Worm (Caenorhabditis elegans) whole organism, L1 larva: ENCODE measurements around the gene C25E10.12.

Experiments
- C04F5.9 ChIP-seq: sonication (generic microtip); optimal IDR thresholded peaks from 2 replicates; lab custom pipeline; 2016; ENCODE audit warnings: missing genetic modification characterization, missing compliant biosample characterization
- Y116A8C.19 ChIP-seq: sonication (generic microtip); optimal IDR thresholded peaks from 2 replicates; lab custom pipeline; 2016; ENCODE audit warnings: missing compliant biosample characterization, missing genetic modification characterization, borderline replicate concordance
- aha-1 ChIP-seq: fragments of 150-350 bp; optimal IDR thresholded peaks from 2 replicates; lab custom pipeline; 2014; ENCODE audit warnings: missing biosample characterization, missing genetic modification characterization
- aly-2 ChIP-seq: fragments of 150-350 bp; optimal IDR thresholded peaks from 2 replicates; lab custom pipeline; 2014; ENCODE audit warnings: missing biosample characterization, missing genetic modification characterization
- ama-1 ChIP-seq: fragments of 150-350 bp; optimal IDR thresholded peaks from 2 replicates; lab custom pipeline; 2014
- blmp-1 ChIP-seq: fragments of 150-350 bp; optimal IDR thresholded peaks from 2 replicates; lab custom pipeline; 2014; ENCODE audit warnings: missing biosample characterization, missing genetic modification characterization
- ceh-63 ChIP-seq: fragments of 200-800 bp; sonication (Bioruptor generic); optimal IDR thresholded peaks from 2 replicates; lab custom pipeline; 2018; ENCODE audit warnings: mild to moderate bottlenecking, missing genetic modification characterization, missing compliant biosample characterization
- ceh-8 ChIP-seq: fragments of 200-800 bp; sonication (Bioruptor generic); optimal IDR thresholded peaks from 2 replicates; lab custom pipeline; 2018; ENCODE audit warnings: mild to moderate bottlenecking, missing genetic modification characterization, moderate library complexity, missing compliant biosample characterization
- ceh-82 ChIP-seq, 3 experiments: fragments of 150-350 bp in 1 of 3; sonication (generic microtip) in 2 of 3; optimal IDR thresholded peaks; 2 replicates each; lab custom pipeline; 2014 to 2017; ENCODE audit warnings: missing biosample characterization in 3 of 3, missing genetic modification characterization in 3 of 3
- dsc-1 ChIP-seq: sonication (generic microtip); optimal IDR thresholded peaks from 2 replicates; lab custom pipeline; 2016; ENCODE audit warnings: mild to moderate bottlenecking, missing genetic modification characterization, missing compliant biosample characterization
- efl-1 ChIP-seq, 4 experiments: fragments of 150-350 bp; optimal IDR thresholded peaks in 3 of 4; peaks in 1 of 4; 1 replicate in 1 of 4; 2 replicates in 3 of 4; lab custom pipeline; 2014; ENCODE audit warnings: missing biosample characterization in 2 of 4, missing genetic modification characterization in 2 of 4, missing genetic modification reagents in 2 of 4
- egl-27 ChIP-seq, 2 experiments: fragments of 150-350 bp in 1 of 2; sonication (generic microtip); optimal IDR thresholded peaks; 3 replicates each; lab custom pipeline; 2017 to 2018; ENCODE audit warnings: missing biosample characterization in 2 of 2, missing genetic modification characterization in 2 of 2, missing genetic modification reagents in 2 of 2
- elt-2 ChIP-seq: sonication (generic microtip); optimal IDR thresholded peaks from 2 replicates; lab custom pipeline; 2016; ENCODE audit warnings: missing genetic modification characterization, mild to moderate bottlenecking, inconsistent platforms, missing compliant biosample characterization, missing genetic modification reagents
- elt-3 ChIP-seq, 6 experiments: fragments of 150-350 bp in 1 of 6; sonication (generic microtip); optimal IDR thresholded peaks; 2 replicates each; lab custom pipeline; 2017 to 2018; ENCODE audit warnings: missing biosample characterization in 6 of 6, missing genetic modification characterization in 6 of 6, inconsistent platforms in 1 of 6
- ets-5 ChIP-seq: fragments of 200-800 bp; sonication (Bioruptor generic); IDR thresholded peaks from 2 replicates; pipeline ENCODE4 v1.3.6; 2022; ENCODE audit warnings: missing genetic modification characterization, missing compliant biosample characterization
- fkh-4 ChIP-seq: sonication (generic microtip); optimal IDR thresholded peaks from 2 replicates; lab custom pipeline; 2016; ENCODE audit warnings: missing compliant biosample characterization, missing genetic modification characterization, borderline replicate concordance
- fkh-8 ChIP-seq: sonication (generic microtip); optimal IDR thresholded peaks from 2 replicates; lab custom pipeline; 2016; ENCODE audit warnings: mild to moderate bottlenecking, missing genetic modification characterization, missing compliant biosample characterization
- grh-1 ChIP-seq: fragments of 200-800 bp; sonication (Bioruptor generic); IDR thresholded peaks from 2 replicates; pipeline ENCODE4 v1.3.6; 2022; ENCODE audit warnings: missing genetic modification reagents, missing genetic modification characterization, missing compliant biosample characterization
- hlh-17 ChIP-seq: fragments of 200-800 bp; sonication (Bioruptor generic); optimal IDR thresholded peaks from 2 replicates; lab custom pipeline; 2018; ENCODE audit warnings: missing genetic modification characterization, mild to moderate bottlenecking, missing compliant biosample characterization, moderate library complexity, borderline replicate concordance
- hlh-4 ChIP-seq: sonication (generic microtip); optimal IDR thresholded peaks from 2 replicates; lab custom pipeline; 2016; ENCODE audit warnings: mild to moderate bottlenecking, missing genetic modification characterization, missing compliant biosample characterization
- irx-1 ChIP-seq: sonication (generic microtip); optimal IDR thresholded peaks from 2 replicates; lab custom pipeline; 2016; ENCODE audit warnings: missing genetic modification characterization, missing compliant biosample characterization
- lin-13 ChIP-seq: fragments of 150-350 bp; optimal IDR thresholded peaks from 2 replicates; lab custom pipeline; 2014; ENCODE audit warnings: missing biosample characterization, missing genetic modification reagents, missing genetic modification characterization
- lin-14 ChIP-seq: fragments of 200-800 bp; sonication (Bioruptor generic); optimal IDR thresholded peaks from 2 replicates; lab custom pipeline; 2018; ENCODE audit warnings: mild to moderate bottlenecking, missing genetic modification characterization, moderate library complexity, missing compliant biosample characterization
- lin-15B ChIP-seq: fragments of 150-350 bp; sonication (generic microtip); optimal IDR thresholded peaks from 3 replicates; lab custom pipeline; 2014; ENCODE audit warnings: missing biosample characterization, missing genetic modification characterization
- lin-35 ChIP-seq, 2 experiments: fragments of 150-350 bp; optimal IDR thresholded peaks; 2 replicates each; lab custom pipeline; 2014; ENCODE audit warnings: missing biosample characterization in 2 of 2, missing genetic modification characterization in 2 of 2, missing genetic modification reagents in 2 of 2
- lin-39 ChIP-seq: fragments of 150-350 bp; optimal IDR thresholded peaks from 2 replicates; lab custom pipeline; 2014; ENCODE audit warnings: missing biosample characterization, missing genetic modification reagents, missing genetic modification characterization
- mdl-1 ChIP-seq, 2 experiments: fragments of 150-350 bp; optimal IDR thresholded peaks; 2 replicates each; lab custom pipeline; 2014 to 2017; ENCODE audit warnings: missing biosample characterization in 2 of 2, missing genetic modification characterization in 2 of 2, inconsistent platforms in 1 of 2
- mef-2 ChIP-seq: fragments of 150-350 bp; optimal IDR thresholded peaks from 2 replicates; lab custom pipeline; 2014; ENCODE audit warnings: missing biosample characterization, missing genetic modification characterization
- mep-1 ChIP-seq: fragments of 150-350 bp; optimal IDR thresholded peaks from 2 replicates; lab custom pipeline; 2014; ENCODE audit warnings: missing biosample characterization, missing genetic modification characterization
- nhr-11 ChIP-seq: fragments of 150-350 bp; optimal IDR thresholded peaks from 2 replicates; lab custom pipeline; 2014; ENCODE audit warnings: missing biosample characterization, missing genetic modification characterization
- nhr-19 ChIP-seq: fragments of 200-800 bp; sonication (Bioruptor generic); conservative IDR thresholded peaks from 2 replicates; pipeline ENCODE4 v1.3.6; 2022; ENCODE audit warnings: missing genetic modification characterization, missing compliant biosample characterization
- nhr-20 ChIP-seq: sonication (generic microtip); optimal IDR thresholded peaks from 2 replicates; lab custom pipeline; 2016; ENCODE audit warnings: mild to moderate bottlenecking, missing genetic modification characterization, missing compliant biosample characterization
- nhr-237 ChIP-seq: fragments of 150-350 bp; optimal IDR thresholded peaks from 2 replicates; lab custom pipeline; 2014; ENCODE audit warnings: missing biosample characterization, missing genetic modification characterization
- nhr-28 ChIP-seq: fragments of 150-350 bp; optimal IDR thresholded peaks from 2 replicates; lab custom pipeline; 2014; ENCODE audit warnings: missing biosample characterization, missing genetic modification characterization
- nhr-71 ChIP-seq: sonication (generic microtip); optimal IDR thresholded peaks from 2 replicates; lab custom pipeline; 2016; ENCODE audit warnings: mild to moderate bottlenecking, missing genetic modification characterization, moderate library complexity, missing compliant biosample characterization
- nhr-77 ChIP-seq: fragments of 150-350 bp; optimal IDR thresholded peaks from 2 replicates; lab custom pipeline; 2014; ENCODE audit warnings: missing biosample characterization, missing genetic modification characterization
- nhr-84 ChIP-seq: sonication (generic microtip); optimal IDR thresholded peaks from 2 replicates; lab custom pipeline; 2017; ENCODE audit warnings: missing biosample characterization, missing genetic modification characterization
- nhr-85 ChIP-seq: sonication (generic microtip); peaks from one replicate; lab custom pipeline; 2016; ENCODE audit warnings: missing genetic modification characterization, inconsistent platforms, missing compliant biosample characterization
- nhr-90 ChIP-seq: sonication (generic microtip); optimal IDR thresholded peaks from 2 replicates; lab custom pipeline; 2016; ENCODE audit warnings: mild to moderate bottlenecking, missing genetic modification characterization, missing compliant biosample characterization; ENCODE audit not compliant: poor library complexity
- pag-3 ChIP-seq: sonication (generic microtip); optimal IDR thresholded peaks from 2 replicates; lab custom pipeline; 2017; ENCODE audit warnings: missing genetic modification characterization, mild to moderate bottlenecking, missing compliant biosample characterization, antibody characterized with exemption, borderline replicate concordance; ENCODE audit not compliant: insufficient read depth
- pqm-1 ChIP-seq: sonication (generic microtip); optimal IDR thresholded peaks from 3 replicates; lab custom pipeline; 2017; ENCODE audit warnings: missing biosample characterization, missing genetic modification characterization
- rnt-1 ChIP-seq: sonication (generic microtip); optimal IDR thresholded peaks from 2 replicates; lab custom pipeline; 2016; ENCODE audit warnings: mild to moderate bottlenecking, missing genetic modification characterization, moderate library complexity, missing compliant biosample characterization
- snpc-4 ChIP-seq: fragments of 150-350 bp; optimal IDR thresholded peaks from 2 replicates; lab custom pipeline; 2014; ENCODE audit warnings: missing biosample characterization, missing genetic modification characterization
- snu-23 ChIP-seq: sonication (generic microtip); optimal IDR thresholded peaks from 2 replicates; lab custom pipeline; 2016; ENCODE audit warnings: missing genetic modification characterization, missing compliant biosample characterization
- sup-37 ChIP-seq: fragments of 200-800 bp; sonication (Bioruptor generic); optimal IDR thresholded peaks from 2 replicates; lab custom pipeline; 2018; ENCODE audit warnings: mild to moderate bottlenecking, missing genetic modification characterization, missing compliant biosample characterization
- tbx-2 ChIP-seq: sonication (generic microtip); optimal IDR thresholded peaks from 2 replicates; lab custom pipeline; 2016; ENCODE audit warnings: missing genetic modification characterization, missing compliant biosample characterization
- unc-62 ChIP-seq: fragments of 150-350 bp; optimal IDR thresholded peaks from 2 replicates; lab custom pipeline; 2014; ENCODE audit warnings: missing biosample characterization, missing genetic modification reagents, missing genetic modification characterization
- unc-98 ChIP-seq: fragments of 200-800 bp; sonication (Bioruptor generic); IDR thresholded peaks from 2 replicates; pipeline ENCODE4 v1.3.6; 2022; ENCODE audit warnings: missing genetic modification characterization, missing compliant biosample characterization
- xbp-1 ChIP-seq: sonication (generic microtip); optimal IDR thresholded peaks from 2 replicates; lab custom pipeline; 2016; ENCODE audit warnings: missing genetic modification characterization, missing compliant biosample characterization
- zip-4 ChIP-seq: fragments of 200-800 bp; sonication (Bioruptor generic); optimal IDR thresholded peaks from 2 replicates; lab custom pipeline; 2018; ENCODE audit warnings: mild to moderate bottlenecking, missing genetic modification characterization, moderate library complexity, missing compliant biosample characterization

Gene C25E10.12

ce11 chrV:9085845-9086244 is 23.6 kb upstream of the C25E10.12 start:
- peak in 2 of 6 experiments; percentile 24 to 28 for TF ChIP-seq elt-3 (tag; optimal IDR thresholded peaks at IDR 0.05; lab: Kevin White, UChicago)
- no peak for TF ChIP-seq nhr-11 (tag; lab: Kevin White, UChicago)
- TF ChIP-seq ceh-82 (tag; optimal IDR thresholded peaks at IDR 0.05; lab: Kevin White, UChicago) = no peak
- peak in 1 of 2 experiments; percentile 13 for TF ChIP-seq lin-35 (GFP tag; optimal IDR thresholded peaks at IDR 0.05; lab: Kevin White, UChicago)
- TF ChIP-seq snu-23 (GFP tag; lab: Kevin White, UChicago) = no peak
- TF ChIP-seq unc-62 = no peak
- peak; percentile 26 for TF ChIP-seq mep-1
- TF ChIP-seq nhr-85 (tag; lab: Kevin White, UChicago) = peak; percentile 82

ce11 chrV:9084252-9084651 is 22.0 kb upstream of the C25E10.12 start:
- TF ChIP-seq lin-39 (tag; lab: Kevin White, UChicago) = no peak
- TF ChIP-seq pqm-1 (tag; lab: Kevin White, UChicago) = no peak
- TF ChIP-seq C04F5.9 (tag; lab: Kevin White, UChicago) = no peak
- TF ChIP-seq lin-14 (GFP tag; lab: Kevin White, UChicago) = peak; percentile 40
- TF ChIP-seq ets-5 (GFP tag; lab: Robert Waterston, UW) = no peak
- TF ChIP-seq elt-2 (tag; lab: Kevin White, UChicago) = no peak
- no peak for TF ChIP-seq hlh-4 (tag; lab: Kevin White, UChicago)
- no peak for TF ChIP-seq rnt-1 (tag; lab: Kevin White, UChicago)
- TF ChIP-seq nhr-20 (tag; lab: Kevin White, UChicago) = peak; percentile 39
- TF ChIP-seq nhr-90 (tag; lab: Kevin White, UChicago) = no peak
- TF ChIP-seq nhr-28 (tag; lab: Kevin White, UChicago) = no peak
- TF ChIP-seq fkh-8 = no peak
- no peak for TF ChIP-seq egl-27 (tag; optimal IDR thresholded peaks at IDR 0.05; lab: Kevin White, UChicago)
- no peak for TF ChIP-seq lin-13
- TF ChIP-seq ama-1 (lab: Kevin White, UChicago) = no peak
- no peak for TF ChIP-seq aly-2 (tag; lab: Kevin White, UChicago)
- no peak for TF ChIP-seq unc-98
- TF ChIP-seq efl-1 (optimal IDR thresholded peaks at IDR 0.05; lab: Kevin White, UChicago) = no peak
- TF ChIP-seq efl-1 (GFP tag; optimal IDR thresholded peaks at IDR 0.05 in 1 of 2; lab: Kevin White, UChicago) = no peak
- no peak for TF ChIP-seq nhr-77 (tag; lab: Kevin White, UChicago)
- TF ChIP-seq nhr-71 (tag; lab: Kevin White, UChicago) = peak; percentile 32
- no peak for TF ChIP-seq lin-15B (tag; lab: Kevin White, UChicago)
- peak; percentile 80 for TF ChIP-seq nhr-85 (tag; lab: Kevin White, UChicago)
- TF ChIP-seq hlh-17 (GFP tag; lab: Kevin White, UChicago) = no peak
- TF ChIP-seq ceh-63 = no peak
- TF ChIP-seq nhr-237 = no peak
- TF ChIP-seq sup-37 (GFP tag; lab: Kevin White, UChicago) = no peak
- TF ChIP-seq xbp-1 (tag; lab: Kevin White, UChicago) = no peak
- TF ChIP-seq Y116A8C.19 (tag; lab: Kevin White, UChicago) = no peak
- peak in 2 of 6 experiments; percentile 9 to 12 for TF ChIP-seq elt-3 (tag; optimal IDR thresholded peaks at IDR 0.05; lab: Kevin White, UChicago)
- peak; percentile 53 for TF ChIP-seq grh-1
- TF ChIP-seq mdl-1 (tag; optimal IDR thresholded peaks at IDR 0.05; lab: Kevin White, UChicago) = no peak
- no peak for TF ChIP-seq snpc-4
- no peak for TF ChIP-seq pag-3
- peak; percentile 27 for TF ChIP-seq tbx-2 (tag; lab: Kevin White, UChicago)
- TF ChIP-seq fkh-4 = no peak
- no peak for TF ChIP-seq ceh-8
- no peak for TF ChIP-seq irx-1 (tag; lab: Kevin White, UChicago)
- TF ChIP-seq lin-35 (GFP tag; optimal IDR thresholded peaks at IDR 0.05; lab: Kevin White, UChicago) = peak in 1 of 2 experiments; percentile 24
- no peak for TF ChIP-seq mef-2
- no peak for TF ChIP-seq dsc-1 (tag; lab: Kevin White, UChicago)
- no peak for TF ChIP-seq aha-1 (tag; lab: Kevin White, UChicago)
- TF ChIP-seq nhr-84 (tag; lab: Kevin White, UChicago) = no peak
- TF ChIP-seq mep-1 = no peak
- peak; percentile 47 for TF ChIP-seq blmp-1
- TF ChIP-seq nhr-19 (GFP tag; lab: Robert Waterston, UW) = 0 out of 2 replicates have a peak, but pooled peaks have one; percentile 23
- no peak for TF ChIP-seq zip-4 (GFP tag; lab: Kevin White, UChicago)
